Worm (Caenorhabditis elegans) whole organism, young adult: ENCODE data around the gene ugt-55.

ENCODE experiments used
- B0019.2 ChIP-seq: fragments of 200-800 bp; sonication (Bioruptor generic); conservative IDR thresholded peaks from 2 replicates; pipeline ENCODE4 v1.3.6; 2022; ENCODE audit warnings: missing genetic modification reagents, missing genetic modification characterization, missing compliant biosample characterization
- C06A6.2 ChIP-seq: fragments of 200-800 bp; sonication (Bioruptor generic); conservative IDR thresholded peaks from 2 replicates; pipeline ENCODE4 v1.3.6; 2022; ENCODE audit warnings: missing genetic modification characterization, missing compliant biosample characterization
- D2030.7 ChIP-seq: fragments of 200-800 bp; sonication (Bioruptor generic); IDR thresholded peaks from 2 replicates; pipeline ENCODE4 v1.3.6; 2022; ENCODE audit warnings: missing genetic modification reagents, missing genetic modification characterization, missing compliant biosample characterization
- F10E7.11 ChIP-seq: sonication (generic microtip); optimal IDR thresholded peaks from 2 replicates; lab custom pipeline; 2017; ENCODE audit warnings: mild to moderate bottlenecking, missing genetic modification characterization, moderate library complexity, missing compliant biosample characterization
- F39B2.1 ChIP-seq: fragments of 200-800 bp; sonication (Bioruptor generic); IDR thresholded peaks from 2 replicates; pipeline ENCODE4 v1.3.6; 2022; ENCODE audit warnings: missing genetic modification reagents, missing genetic modification characterization, missing compliant biosample characterization
- F49E8.2 ChIP-seq: sonication (generic microtip); optimal IDR thresholded peaks from 3 replicates; lab custom pipeline; 2017; ENCODE audit warnings: missing genetic modification characterization, mild to moderate bottlenecking, missing compliant biosample characterization, antibody characterized with exemption, moderate library complexity; ENCODE audit not compliant: insufficient read depth
- K11D2.4 ChIP-seq: fragments of 200-800 bp; sonication (Bioruptor generic); IDR thresholded peaks from 2 replicates; pipeline ENCODE4 v1.3.6; 2022; ENCODE audit warnings: missing genetic modification reagents, missing genetic modification characterization, missing compliant biosample characterization
- Y79H2A.3 ChIP-seq: fragments of 200-800 bp; sonication (Bioruptor generic); conservative IDR thresholded peaks from 2 replicates; pipeline ENCODE4 v1.3.6; 2022; ENCODE audit warnings: missing genetic modification reagents, missing genetic modification characterization, missing compliant biosample characterization
- aptf-2 ChIP-seq: fragments of 200-800 bp; sonication (Bioruptor generic); conservative IDR thresholded peaks from 2 replicates; pipeline ENCODE4 v1.3.6; 2022; ENCODE audit warnings: missing genetic modification reagents, missing genetic modification characterization, missing compliant biosample characterization
- atf-7 ChIP-seq: sonication (generic microtip); optimal IDR thresholded peaks from 2 replicates; lab custom pipeline; 2017; ENCODE audit warnings: mild to moderate bottlenecking, missing genetic modification characterization, missing compliant biosample characterization
- athp-1 ChIP-seq: sonication (generic microtip); optimal IDR thresholded peaks from 2 replicates; lab custom pipeline; 2017; ENCODE audit warnings: mild to moderate bottlenecking, missing genetic modification characterization, missing compliant biosample characterization
- bed-1 ChIP-seq: fragments of 200-800 bp; sonication (Bioruptor generic); IDR thresholded peaks from 2 replicates; pipeline ENCODE4 v1.3.6; 2022; ENCODE audit warnings: missing genetic modification reagents, missing genetic modification characterization, missing compliant biosample characterization
- bed-2 ChIP-seq: fragments of 200-800 bp; sonication (Bioruptor generic); IDR thresholded peaks from 2 replicates; pipeline ENCODE4 v1.3.6; 2022; ENCODE audit warnings: missing genetic modification reagents, missing genetic modification characterization, missing compliant biosample characterization
- cebp-2 ChIP-seq: fragments of 200-800 bp; sonication (Bioruptor generic); IDR thresholded peaks from 2 replicates; pipeline ENCODE4 v1.3.6; 2022; ENCODE audit warnings: missing genetic modification characterization, missing compliant biosample characterization
- ceh-27 ChIP-seq: fragments of 200-800 bp; sonication (Bioruptor generic); optimal IDR thresholded peaks from 2 replicates; lab custom pipeline; 2018; ENCODE audit warnings: mild to moderate bottlenecking, missing genetic modification characterization, moderate library complexity, missing compliant biosample characterization
- ceh-40 ChIP-seq: fragments of 200-800 bp; sonication (Bioruptor generic); IDR thresholded peaks from 2 replicates; pipeline ENCODE4 v1.3.6; 2022; ENCODE audit warnings: missing genetic modification characterization, missing compliant biosample characterization
- die-1 ChIP-seq: sonication (generic microtip); optimal IDR thresholded peaks from 2 replicates; lab custom pipeline; 2016; ENCODE audit warnings: missing genotype, mild to moderate bottlenecking, missing genetic modification characterization, missing compliant biosample characterization
- dpl-1 ChIP-seq: fragments of 150-350 bp; optimal IDR thresholded peaks from 2 replicates; lab custom pipeline; 2014; ENCODE audit warnings: missing biosample characterization, missing genetic modification reagents, missing genetic modification characterization
- egl-18 ChIP-seq: fragments of 200-800 bp; sonication (Bioruptor generic); IDR thresholded peaks from 2 replicates; pipeline ENCODE4 v1.3.6; 2022; ENCODE audit warnings: missing genetic modification reagents, missing genetic modification characterization, missing compliant biosample characterization
- egrh-3 ChIP-seq: fragments of 200-800 bp; sonication (Bioruptor generic); IDR thresholded peaks from 2 replicates; pipeline ENCODE4 v1.3.6; 2022; ENCODE audit warnings: missing genetic modification reagents, missing genetic modification characterization, missing compliant biosample characterization
- fkh-3 ChIP-seq: sonication (generic microtip); optimal IDR thresholded peaks from 2 replicates; lab custom pipeline; 2016; ENCODE audit warnings: mild to moderate bottlenecking, missing genetic modification characterization, missing compliant biosample characterization
- him-1 ChIP-seq: sonication (generic microtip); optimal IDR thresholded peaks from 2 replicates; lab custom pipeline; 2016; ENCODE audit warnings: missing genotype, missing genetic modification reagents, missing genetic modification characterization, missing compliant biosample characterization
- let-607 ChIP-seq, 2 experiments: fragments of 200-800 bp in 1 of 2; sonication (Bioruptor generic) in 1 of 2; sonication (generic microtip) in 1 of 2; optimal IDR thresholded peaks; 2 replicates each; lab custom pipeline; 2016 to 2018; ENCODE audit warnings: mild to moderate bottlenecking in 2 of 2, missing compliant biosample characterization in 2 of 2, missing genetic modification characterization in 2 of 2, moderate library complexity in 2 of 2, missing genotype in 1 of 2
- lin-35 ChIP-seq, 3 experiments: fragments of 150-350 bp in 2 of 3; sonication (generic microtip) in 1 of 3; optimal IDR thresholded peaks; 2 replicates each; lab custom pipeline; 2014 to 2018; ENCODE audit warnings: missing biosample characterization in 3 of 3, missing genetic modification characterization in 3 of 3, missing genetic modification reagents in 3 of 3
- madf-6 ChIP-seq: fragments of 200-800 bp; sonication (Bioruptor generic); IDR thresholded peaks from 2 replicates; pipeline ENCODE4 v1.3.6; 2022; ENCODE audit warnings: missing genetic modification reagents, missing genetic modification characterization, missing compliant biosample characterization
- nfya-1 ChIP-seq: sonication (generic microtip); optimal IDR thresholded peaks from 2 replicates; lab custom pipeline; 2017; ENCODE audit warnings: antibody characterized with exemption, missing compliant biosample characterization, missing genetic modification characterization, borderline replicate concordance; ENCODE audit not compliant: insufficient read depth
- nhr-80 ChIP-seq: sonication (generic microtip); optimal IDR thresholded peaks from 2 replicates; lab custom pipeline; 2016; ENCODE audit warnings: missing genetic modification characterization, missing compliant biosample characterization
- sdz-38 ChIP-seq: sonication (generic microtip); optimal IDR thresholded peaks from 2 replicates; lab custom pipeline; 2016; ENCODE audit warnings: missing genotype, missing genetic modification characterization, missing compliant biosample characterization
- snpc-1.1 ChIP-seq: sonication (generic microtip); optimal IDR thresholded peaks from 2 replicates; lab custom pipeline; 2017; ENCODE audit warnings: missing genetic modification characterization, mild to moderate bottlenecking, missing compliant biosample characterization, antibody characterized with exemption, moderate library complexity, missing genotype, missing genetic modification reagents; ENCODE audit not compliant: insufficient read depth
- snpc-3.4 ChIP-seq: sonication (generic microtip); optimal IDR thresholded peaks from 2 replicates; lab custom pipeline; 2017; ENCODE audit warnings: missing genetic modification characterization, mild to moderate bottlenecking, missing compliant biosample characterization, antibody characterized with exemption, moderate library complexity, missing genotype, missing genetic modification reagents
- zfh-2 ChIP-seq: fragments of 200-800 bp; sonication (Bioruptor generic); conservative IDR thresholded peaks from 2 replicates; pipeline ENCODE4 v1.3.6; 2022; ENCODE audit warnings: missing genetic modification reagents, missing genetic modification characterization, missing compliant biosample characterization
- zim-3 ChIP-seq: sonication (generic microtip); optimal IDR thresholded peaks from 2 replicates; lab custom pipeline; 2017; ENCODE audit warnings: mild to moderate bottlenecking, missing genetic modification characterization, moderate library complexity, missing compliant biosample characterization
- ztf-22 ChIP-seq: fragments of 200-800 bp; sonication (Bioruptor generic); optimal IDR thresholded peaks from 2 replicates; lab custom pipeline; 2018; ENCODE audit warnings: mild to moderate bottlenecking, missing genetic modification characterization, moderate library complexity, missing compliant biosample characterization

ugt-55 gene

ce11 chrV:12256398-12256797 is at the start of gene ugt-55:
Gene ugt-55 (plus strand): TSS chrV:12256698.
- no peak for TF ChIP-seq athp-1 (tag; lab: Kevin White, UChicago)
- no peak for TF ChIP-seq F39B2.1 (GFP tag; lab: Robert Waterston, UW)
- no peak for TF ChIP-seq ztf-22
- no peak for TF ChIP-seq madf-6 (GFP tag; lab: Robert Waterston, UW)
- TF ChIP-seq egl-18 (GFP tag; lab: Robert Waterston, UW) = no peak

ce11 chrV:12208678-12209077 is 47.8 kb upstream of the ugt-55 start:
- TF ChIP-seq zim-3 (tag; lab: Kevin White, UChicago) = no peak
- no peak for TF ChIP-seq egrh-3 (GFP tag; lab: Robert Waterston, UW)
- TF ChIP-seq nhr-80 (tag; lab: Kevin White, UChicago) = peak; percentile 70
- TF ChIP-seq let-607 (tag; optimal IDR thresholded peaks at IDR 0.05; lab: Kevin White, UChicago) = peak; percentile 96
- TF ChIP-seq snpc-3.4 = no peak
- TF ChIP-seq atf-7 (tag; lab: Kevin White, UChicago) = no peak
- no peak for TF ChIP-seq cebp-2
- TF ChIP-seq B0019.2 (GFP tag; lab: Robert Waterston, UW) = no peak

- TF ChIP-seq zfh-2 = no peak
- TF ChIP-seq zim-3 (tag; lab: Kevin White, UChicago) = no peak
- TF ChIP-seq D2030.7 (GFP tag; lab: Robert Waterston, UW) = no peak
- no peak for TF ChIP-seq snpc-1.1 (tag; lab: Kevin White, UChicago)
Observed at ce11 chrV:12209951-12210350, 46.5 kb upstream of the ugt-55 start.

DNA sequence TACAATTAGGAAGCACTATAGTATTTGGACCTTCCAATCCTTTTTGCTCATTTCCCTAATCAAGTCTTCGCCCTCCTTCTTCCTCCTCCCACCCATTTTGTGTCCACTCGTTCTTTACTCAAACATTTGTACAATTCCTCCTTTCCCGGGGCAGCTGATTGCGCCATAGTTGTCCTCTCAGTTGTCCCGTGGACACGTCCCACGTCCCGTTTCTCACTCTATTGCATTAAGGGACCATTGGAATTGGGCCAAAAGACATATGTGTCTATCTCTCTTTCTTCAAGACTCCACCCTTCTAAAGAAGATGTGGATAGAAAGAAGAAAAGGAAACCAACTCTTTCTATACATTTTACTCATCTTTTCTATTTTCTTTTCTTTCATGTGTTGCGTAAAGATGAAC is 45.4 kb upstream of the ugt-55 start:
- TF ChIP-seq die-1 (no peak), F49E8.2 (tag; lab: Kevin White, UChicago) (no peak), ztf-22 (no peak), F39B2.1 (GFP tag; lab: Robert Waterston, UW) (no peak), ceh-27 (GFP tag; lab: Kevin White, UChicago) (no peak), K11D2.4 (GFP tag; lab: Robert Waterston, UW) (no peak), bed-2 (GFP tag; lab: Robert Waterston, UW) (no peak), dpl-1 (GFP tag; lab: Kevin White, UChicago) (no peak), Y79H2A.3 (GFP tag; lab: Robert Waterston, UW) (no peak), fkh-3 (tag; lab: Kevin White, UChicago) (no peak), ceh-40 (GFP tag; lab: Robert Waterston, UW) (no peak), aptf-2 (no peak), nfya-1 (tag; lab: Kevin White, UChicago) (no peak), F10E7.11 (tag; lab: Kevin White, UChicago) (no peak), bed-1 (GFP tag; lab: Robert Waterston, UW) (no peak), sdz-38 (tag; lab: Kevin White, UChicago) (no peak), him-1 (tag; lab: Kevin White, UChicago) (no peak), C06A6.2 (GFP tag; lab: Robert Waterston, UW) (no peak), lin-35 (GFP tag; optimal IDR thresholded peaks at IDR 0.05; lab: Kevin White, UChicago) (no peak)
